Worm (Caenorhabditis elegans) whole organism, early embryonic: ENCODE results near the gene ZK971.1.

Experiments
- B0310.2 ChIP-seq: sonication (generic microtip); optimal IDR thresholded peaks from 2 replicates; lab custom pipeline; 2016; ENCODE audit warnings: mild to moderate bottlenecking, missing genetic modification characterization, missing compliant biosample characterization
- F13C5.2 ChIP-seq: sonication (generic microtip); optimal IDR thresholded peaks from 2 replicates; lab custom pipeline; 2017; ENCODE audit warnings: mild to moderate bottlenecking, missing genetic modification characterization, inconsistent platforms, missing compliant biosample characterization
- aly-1 ChIP-seq: sonication (generic microtip); optimal IDR thresholded peaks from 2 replicates; lab custom pipeline; 2016; ENCODE audit warnings: missing genetic modification characterization, missing compliant biosample characterization
- ama-1 ChIP-seq: fragments of 150-350 bp; optimal IDR thresholded peaks from 2 replicates; lab custom pipeline; 2014
- ceh-13 ChIP-seq: fragments of 200-800 bp; sonication (Bioruptor generic); optimal IDR thresholded peaks from 2 replicates; lab custom pipeline; 2018; ENCODE audit warnings: mild to moderate bottlenecking, missing genetic modification characterization, missing compliant biosample characterization
- ceh-36 ChIP-seq: sonication (generic microtip); optimal IDR thresholded peaks from 2 replicates; lab custom pipeline; 2016; ENCODE audit warnings: missing genetic modification characterization, inconsistent platforms, missing compliant biosample characterization
- flt-1 ChIP-seq: fragments of 200-800 bp; sonication (Bioruptor generic); IDR thresholded peaks from 2 replicates; pipeline ENCODE4 v1.3.6; 2022; ENCODE audit warnings: missing genetic modification characterization, missing compliant biosample characterization
- hnd-1 ChIP-seq: sonication (generic microtip); optimal IDR thresholded peaks from 2 replicates; lab custom pipeline; 2016; ENCODE audit warnings: missing genetic modification characterization, missing compliant biosample characterization
- pes-1 ChIP-seq: fragments of 200-800 bp; sonication (Bioruptor generic); IDR thresholded peaks from 2 replicates; pipeline ENCODE4 v1.3.6; 2022; ENCODE audit warnings: missing genetic modification reagents, missing genetic modification characterization, missing compliant biosample characterization
- scrt-1 ChIP-seq: fragments of 200-800 bp; sonication (Bioruptor generic); IDR thresholded peaks from 2 replicates; pipeline ENCODE4 v1.3.6; 2022; ENCODE audit warnings: missing genetic modification characterization, missing compliant biosample characterization
- sea-1 ChIP-seq: fragments of 200-800 bp; sonication (Bioruptor generic); conservative IDR thresholded peaks from 2 replicates; pipeline ENCODE4 v1.3.6; 2022; ENCODE audit warnings: missing genetic modification characterization, missing compliant biosample characterization
- tbx-11 ChIP-seq: fragments of 200-800 bp; sonication (Bioruptor generic); IDR thresholded peaks from 2 replicates; pipeline ENCODE4 v1.3.6; 2022; ENCODE audit warnings: missing genetic modification characterization, missing compliant biosample characterization
- tbx-37 ChIP-seq: fragments of 200-800 bp; sonication (Bioruptor generic); conservative IDR thresholded peaks from 2 replicates; pipeline ENCODE4 v1.3.6; 2022; ENCODE audit warnings: missing genetic modification reagents, missing genetic modification characterization, missing compliant biosample characterization

DNA sequence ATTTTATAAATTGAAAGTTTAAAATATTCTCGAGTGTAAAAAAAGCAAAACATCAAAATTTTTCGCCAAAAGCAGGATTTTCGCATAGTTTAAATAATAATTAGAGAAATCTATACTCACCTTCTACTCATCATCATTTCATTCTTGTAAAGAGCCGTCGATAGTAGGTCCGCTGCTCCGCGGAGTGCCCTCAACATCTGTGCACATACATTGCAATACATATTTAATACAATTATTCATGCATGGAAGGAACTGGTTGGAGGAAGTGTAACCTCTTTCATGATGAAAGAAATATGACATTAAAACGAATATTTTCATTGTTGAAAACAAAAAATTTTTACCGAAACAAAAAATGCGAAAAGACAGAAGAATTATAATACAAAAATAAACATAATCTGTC is 37.2 kb downstream of the ZK971.1 start, which contains the start of gene mrps-14:
- TF ChIP-seq flt-1 (GFP tag; lab: Robert Waterston, UW): no peak
- no peak for TF ChIP-seq ama-1 (lab: Kevin White, UChicago)
- TF ChIP-seq sea-1 (GFP tag; lab: Robert Waterston, UW): no peak
- no peak for TF ChIP-seq pes-1 (GFP tag; lab: Robert Waterston, UW)
- no peak for TF ChIP-seq B0310.2
- TF ChIP-seq hnd-1: no peak
- TF ChIP-seq scrt-1 (GFP tag; lab: Robert Waterston, UW): no peak
- TF ChIP-seq F13C5.2 (tag; lab: Kevin White, UChicago): no peak
- TF ChIP-seq aly-1 (tag; lab: Kevin White, UChicago): no peak
- no peak for TF ChIP-seq tbx-11 (GFP tag; lab: Robert Waterston, UW)
- TF ChIP-seq tbx-37 (GFP tag; lab: Robert Waterston, UW): no peak
- TF ChIP-seq ceh-13 (GFP tag; lab: Kevin White, UChicago): no peak
- TF ChIP-seq ceh-36: no peak
